Fruit fly (Drosophila melanogaster) ovary, adult (tissue): ENCODE measurements around the gene CG9581.
"Not testable (repeated sequence)": the region's sequence is repeated elsewhere in the genome, so short reads cannot be mapped to it uniquely, and the experiment has no call there.

ENCODE experiments used
- CG17801 ChIP-seq: fragments of 200-800 bp; optimal IDR thresholded peaks from 2 replicates; lab custom pipeline; 2019; ENCODE audit warnings: missing biosample characterization, mild to moderate bottlenecking, missing genetic modification characterization, moderate library complexity; ENCODE audit not compliant: partially characterized antibody

CG9581 gene

dm6 chrX:20143088-20143487 is 26.7 kb downstream of the CG9581 start, which contains the start of gene Or19a:
Or19a (minus strand) TSS chrX:20143188.
- not testable (repeated sequence) for TF ChIP-seq CG17801 (GFP tag; lab: Kevin White, UChicago)

DNA sequence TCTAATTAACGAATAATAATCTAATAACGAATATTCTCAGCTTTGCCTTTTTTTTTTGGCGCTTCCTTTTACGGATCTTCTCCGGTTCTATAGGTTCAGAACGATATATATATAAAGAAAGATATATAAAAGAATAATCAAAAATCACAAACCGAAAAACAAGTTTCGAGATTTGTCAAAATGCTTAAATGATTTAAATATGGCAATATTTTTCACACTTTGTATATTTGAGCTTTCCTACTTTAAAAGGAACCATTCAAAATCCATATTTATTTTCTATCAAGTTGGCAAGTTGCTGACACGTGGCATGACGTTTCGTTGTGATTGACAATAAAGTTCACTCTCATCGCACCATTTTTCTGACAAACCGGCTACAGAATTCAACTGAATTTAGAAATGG is 29.1 kb downstream of the CG9581 start, which contains the start of gene CG34332:
Gene CG34332 (plus strand): TSS at position 301 of the 400 bp plus-strand sequence.
- TF ChIP-seq CG17801 (GFP tag; lab: Kevin White, UChicago) = no peak

- TF ChIP-seq CG17801 (GFP tag; lab: Kevin White, UChicago) = no peak
These were observed 30.3 kb downstream of the CG9581 start, which contains the start of gene CG42583 for dm6 chrX:20139493-20139892. CG42583 (plus strand) TSS chrX:20139793.

dm6 chrX:20133432-20133831 is 36.3 kb downstream of the CG9581 start, which contains the start of gene CG15322:
CG15322 (plus strand) TSS chrX:20133579.
- TF ChIP-seq CG17801 (GFP tag; lab: Kevin White, UChicago) = no peak

DNA sequence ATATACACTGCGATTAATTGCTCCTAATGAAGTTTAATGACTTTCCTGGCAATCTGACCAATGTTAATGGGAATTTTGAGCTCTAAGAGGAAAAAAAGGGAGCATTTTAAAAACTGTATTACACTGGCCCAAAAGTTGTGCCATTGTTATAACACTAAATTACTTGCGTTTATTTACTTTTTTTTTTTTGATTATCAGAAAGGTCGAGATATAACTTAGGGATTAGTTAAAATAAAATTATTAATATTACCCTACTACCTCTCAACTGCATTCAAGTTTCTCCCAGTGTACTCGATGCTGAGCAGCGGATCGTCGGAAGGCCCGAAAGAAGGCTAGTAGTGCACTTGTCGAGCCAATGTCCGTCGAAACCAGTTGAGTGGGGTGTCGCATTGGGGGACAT is 39.3 kb downstream of the CG9581 start:
- no peak for TF ChIP-seq CG17801 (GFP tag; lab: Kevin White, UChicago)

DNA sequence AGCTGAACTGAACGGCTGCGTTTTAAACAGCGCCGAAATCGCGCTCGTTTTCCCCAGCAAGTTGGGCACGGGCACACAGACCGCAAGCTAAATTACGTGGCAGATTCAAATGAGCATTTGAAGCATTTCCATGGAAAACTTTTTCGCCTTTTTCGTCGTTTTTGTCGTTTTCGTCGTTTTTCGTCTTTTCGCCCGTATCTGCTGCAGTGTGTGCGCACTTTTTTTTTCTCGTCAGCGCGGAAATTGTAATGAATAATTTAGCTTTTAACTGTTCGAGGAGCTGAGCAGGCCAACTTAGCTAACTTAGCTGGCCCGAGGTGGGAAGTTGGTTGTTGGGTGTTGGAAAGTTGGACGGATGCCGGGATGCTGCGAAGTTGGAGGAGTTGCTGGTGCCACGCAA is 40.2 kb downstream of the CG9581 start:
- TF ChIP-seq CG17801 (GFP tag; lab: Kevin White, UChicago) = no peak

- TF ChIP-seq CG17801 (GFP tag; lab: Kevin White, UChicago) = no peak
These were observed 47.6 kb downstream of the CG9581 start, which contains the start of gene CG34331 for dm6 chrX:20122153-20122552. CG34331 (plus strand) TSS chrX:20122453.
